Fruit fly (Drosophila melanogaster): Measurements from ENCODE around the gene CG14000.
A peak's percentile ranks its signal among the peaks of the same experiment; 100 is the strongest.

Gene CG14000

DNA sequence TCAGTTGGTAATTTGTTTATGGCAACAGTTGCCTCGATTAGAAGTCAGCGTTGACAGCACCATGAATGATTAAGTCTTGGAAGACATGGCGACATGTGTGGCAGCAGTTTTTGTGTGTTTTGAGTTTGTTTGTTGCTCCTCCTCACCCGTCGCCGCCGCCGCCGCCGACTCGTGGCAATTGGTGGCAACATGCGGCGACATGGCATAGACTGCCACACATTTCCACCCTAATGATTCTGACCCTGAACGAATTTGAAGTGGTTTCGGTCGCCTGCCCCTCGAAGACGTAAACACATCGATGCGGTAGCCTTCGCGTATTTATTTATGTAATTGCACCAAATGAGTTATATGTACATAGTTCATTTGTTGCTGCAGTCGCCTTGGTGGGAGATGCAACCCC, 7.2 kb downstream of the CG14000 start:
- TF ChIP-seq CG17806 (tag; optimal IDR thresholded peaks at IDR 0.05) (no peak), CG8301 (tag; optimal IDR thresholded peaks at IDR 0.05) (no peak), Ets98B (GFP tag; IDR thresholded peaks at IDR 0.05) (no peak), fd96Ca (GFP tag; IDR thresholded peaks at IDR 0.05) (no peak), gl (tag; optimal IDR thresholded peaks at IDR 0.05) (no peak), CG10348 (GFP tag; IDR thresholded peaks at IDR 0.05) (no peak), CG32121 (GFP tag; IDR thresholded peaks at IDR 0.05) (no peak), CG14655 (GFP tag; optimal IDR thresholded peaks at IDR 0.05) (no peak), CG4496 (GFP tag; IDR thresholded peaks at IDR 0.05) (no peak), EcR (GFP tag; optimal IDR thresholded peaks at IDR 0.05) (no peak), CG13204 (GFP tag; optimal IDR thresholded peaks at IDR 0.05) (no peak), Snoo (tag; optimal IDR thresholded peaks at IDR 0.05) (no peak), CG34367 (tag; optimal IDR thresholded peaks at IDR 0.05) (no peak)

DNA sequence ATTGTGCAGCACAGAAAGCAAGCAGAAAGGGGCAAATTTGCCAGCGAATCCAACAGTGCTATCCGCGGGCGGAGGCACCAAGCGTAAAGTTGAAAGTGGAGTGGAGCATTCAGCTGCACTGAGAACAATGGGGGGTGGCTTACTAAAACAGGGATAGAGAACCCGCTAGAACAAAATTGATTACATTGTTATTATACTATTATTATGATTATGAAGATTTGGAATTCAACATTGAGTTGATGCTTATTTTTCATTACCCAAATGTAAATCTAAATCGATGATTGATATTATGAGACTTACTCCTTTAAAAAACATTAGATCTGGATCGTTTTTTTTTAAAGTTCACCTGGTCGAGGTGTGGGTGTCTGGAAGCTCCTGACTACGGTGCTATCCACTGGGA, 8.5 kb downstream of the CG14000 start:
- TF ChIP-seq CG8159 (tag; optimal IDR thresholded peaks at IDR 0.05) (no peak), CG13204 (GFP tag; optimal IDR thresholded peaks at IDR 0.05) (no peak), CG14655 (GFP tag; optimal IDR thresholded peaks at IDR 0.05) (peak; percentile 67), CG32121 (GFP tag; IDR thresholded peaks at IDR 0.05) (no peak), CG17806 (tag; optimal IDR thresholded peaks at IDR 0.05) (no peak), CG4496 (GFP tag; IDR thresholded peaks at IDR 0.05) (0 out of 3 replicates have a peak, but pooled peaks have one; percentile 38), Pif1A (GFP tag; optimal IDR thresholded peaks at IDR 0.05) (no peak), Pif1B (GFP tag; optimal IDR thresholded peaks at IDR 0.05) (no peak), CG34367 (tag; optimal IDR thresholded peaks at IDR 0.05) (no peak), Ets98B (GFP tag; IDR thresholded peaks at IDR 0.05) (no peak), fd96Ca (GFP tag; IDR thresholded peaks at IDR 0.05) (no peak), CG15710 (tag; optimal IDR thresholded peaks at IDR 0.05) (no peak), CG9948 (tag; optimal IDR thresholded peaks at IDR 0.05) (peak; percentile 19), CG8301 (tag; optimal IDR thresholded peaks at IDR 0.05) (peak; percentile 60), gl (tag; optimal IDR thresholded peaks at IDR 0.05) (no peak)

DNA sequence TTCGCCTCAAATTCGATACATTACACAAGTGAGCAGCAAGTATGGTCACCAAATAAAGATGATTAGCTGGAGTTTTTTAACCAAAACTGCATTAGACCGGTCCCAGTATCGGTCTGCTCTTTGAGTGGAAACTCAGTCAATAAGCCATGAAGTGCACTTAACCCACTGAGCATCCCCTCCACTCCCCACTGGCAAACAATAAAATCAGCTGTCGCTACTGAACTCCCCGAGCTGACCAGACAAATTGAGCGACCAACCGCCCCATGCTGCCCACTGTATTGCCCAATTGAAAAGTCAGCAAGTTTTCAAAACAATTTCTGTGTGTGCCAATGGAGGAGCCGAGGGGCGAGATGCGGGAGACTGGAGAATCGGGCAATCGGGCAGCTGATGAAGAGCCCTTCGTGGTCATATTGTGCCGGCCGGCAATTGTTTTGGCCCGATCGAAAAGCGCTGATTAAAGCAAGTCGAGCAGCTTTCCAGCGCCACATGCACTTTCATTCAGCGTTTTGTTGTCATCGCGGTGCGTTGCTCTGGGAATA, 10.8 kb downstream of the CG14000 start:
- TF ChIP-seq CG14655 (GFP tag; optimal IDR thresholded peaks at IDR 0.05) (peak; percentile 21), CG10348 (GFP tag; IDR thresholded peaks at IDR 0.05) (no peak), CG4496 (GFP tag; IDR thresholded peaks at IDR 0.05) (0 out of 3 replicates have a peak, but pooled peaks have one; percentile 26), CG9948 (tag; optimal IDR thresholded peaks at IDR 0.05) (no peak), CG8301 (tag; optimal IDR thresholded peaks at IDR 0.05) (no peak)

DNA sequence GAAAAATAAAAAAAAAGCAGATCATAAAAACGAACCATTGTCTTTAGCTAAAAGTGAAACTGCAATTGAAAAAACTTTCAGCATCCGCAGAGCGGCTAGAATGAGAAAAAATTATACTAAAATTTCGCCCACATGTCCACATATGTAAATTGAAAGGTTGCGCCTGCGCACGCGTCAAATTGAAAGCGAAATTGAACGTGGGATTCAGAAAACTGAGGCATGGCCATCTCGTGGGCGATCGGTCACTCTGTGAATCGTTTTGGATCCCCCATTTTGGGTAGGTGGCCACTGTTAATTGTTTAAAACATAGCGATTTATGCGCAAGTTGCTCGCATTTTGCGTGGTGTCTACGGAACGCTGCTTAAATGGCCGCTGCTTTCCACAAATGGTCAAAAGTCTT, 15.6 kb downstream of the CG14000 start:
- TF ChIP-seq gl (tag; optimal IDR thresholded peaks at IDR 0.05) (no peak), fd96Ca (GFP tag; IDR thresholded peaks at IDR 0.05) (no peak), Ets98B (GFP tag; IDR thresholded peaks at IDR 0.05) (no peak), CG14655 (GFP tag; optimal IDR thresholded peaks at IDR 0.05) (no peak), CG32121 (GFP tag; IDR thresholded peaks at IDR 0.05) (no peak)

DNA sequence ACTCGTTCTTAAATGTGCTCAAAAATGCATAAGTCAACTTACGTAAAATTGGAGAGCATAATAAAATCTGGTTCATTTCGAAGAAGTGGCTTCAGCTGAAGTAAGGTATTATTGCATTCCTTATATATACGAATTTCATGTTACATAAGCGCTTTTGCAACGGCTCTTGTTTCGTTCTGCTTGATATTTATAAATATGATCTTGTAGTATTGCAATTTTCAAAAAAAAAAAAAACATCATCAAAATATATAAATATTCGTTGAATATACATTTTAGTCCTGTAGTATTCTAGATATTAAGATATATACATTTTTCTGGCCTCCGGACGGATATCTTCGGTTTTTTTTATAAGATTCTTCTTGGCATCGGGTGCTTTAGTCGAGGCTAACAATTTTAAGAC, 16.3 kb downstream of the CG14000 start, which contains the start of gene Acp26Aa:
Gene Acp26Aa (minus strand): TSS at position 101 of the 400 bp plus-strand sequence.
- TF ChIP-seq CG12605 (GFP tag; IDR thresholded peaks at IDR 0.05) (no peak), Pif1B (GFP tag; optimal IDR thresholded peaks at IDR 0.05) (no peak), CG14655 (GFP tag; optimal IDR thresholded peaks at IDR 0.05) (no peak), fd96Ca (GFP tag; IDR thresholded peaks at IDR 0.05) (no peak), Ets98B (GFP tag; IDR thresholded peaks at IDR 0.05) (no peak), EcR (GFP tag; optimal IDR thresholded peaks at IDR 0.05) (no peak), CG15710 (tag; optimal IDR thresholded peaks at IDR 0.05) (no peak), CG8159 (tag; optimal IDR thresholded peaks at IDR 0.05) (no peak), CG32121 (GFP tag; IDR thresholded peaks at IDR 0.05) (no peak), gl (tag; optimal IDR thresholded peaks at IDR 0.05) (no peak), CG8301 (tag; optimal IDR thresholded peaks at IDR 0.05) (no peak), rn (GFP tag; IDR thresholded peaks at IDR 0.05) (no peak), CG10348 (GFP tag; IDR thresholded peaks at IDR 0.05) (no peak), CG9948 (tag; optimal IDR thresholded peaks at IDR 0.05) (no peak), CG17806 (tag; optimal IDR thresholded peaks at IDR 0.05) (no peak), CG34367 (tag; optimal IDR thresholded peaks at IDR 0.05) (no peak), Pif1A (GFP tag; optimal IDR thresholded peaks at IDR 0.05) (no peak), Snoo (tag; optimal IDR thresholded peaks at IDR 0.05) (no peak)

DNA sequence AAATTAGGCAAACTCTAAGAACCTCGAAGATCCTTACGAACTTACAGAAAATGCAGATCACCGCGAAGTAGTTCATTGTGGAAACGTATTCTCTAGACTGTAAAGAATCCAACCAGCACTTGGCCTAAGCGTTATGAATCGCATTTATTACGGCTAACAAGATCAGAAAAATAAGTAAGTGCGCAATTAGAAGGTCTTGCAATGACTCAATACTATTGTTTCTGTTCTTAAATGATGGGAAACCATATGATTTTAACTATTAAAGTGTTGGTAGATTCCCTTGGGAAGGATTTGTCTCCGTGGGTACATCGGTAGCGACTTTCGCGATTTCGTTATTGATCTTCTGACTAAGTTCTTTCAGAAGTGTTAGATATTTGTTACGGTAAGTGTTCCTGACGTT, 17.3 kb downstream of the CG14000 start, which contains the start of gene Acp26Ab:
Gene Acp26Ab (minus strand): TSS at position 101 of the 400 bp plus-strand sequence.
- TF ChIP-seq CG9948 (tag; optimal IDR thresholded peaks at IDR 0.05) (no peak), CG32121 (GFP tag; IDR thresholded peaks at IDR 0.05) (no peak), CG14655 (GFP tag; optimal IDR thresholded peaks at IDR 0.05) (no peak), Pif1A (GFP tag; optimal IDR thresholded peaks at IDR 0.05) (no peak), CG17806 (tag; optimal IDR thresholded peaks at IDR 0.05) (no peak), Snoo (tag; optimal IDR thresholded peaks at IDR 0.05) (no peak), CG10348 (GFP tag; IDR thresholded peaks at IDR 0.05) (no peak), Ets98B (GFP tag; IDR thresholded peaks at IDR 0.05) (no peak), CG12605 (GFP tag; IDR thresholded peaks at IDR 0.05) (no peak), CG34367 (tag; optimal IDR thresholded peaks at IDR 0.05) (no peak), EcR (GFP tag; optimal IDR thresholded peaks at IDR 0.05) (no peak), rn (GFP tag; IDR thresholded peaks at IDR 0.05) (no peak), CG8301 (tag; optimal IDR thresholded peaks at IDR 0.05) (no peak), fd96Ca (GFP tag; IDR thresholded peaks at IDR 0.05) (no peak), CG13204 (GFP tag; optimal IDR thresholded peaks at IDR 0.05) (no peak), CG15710 (tag; optimal IDR thresholded peaks at IDR 0.05) (no peak), Pif1B (GFP tag; optimal IDR thresholded peaks at IDR 0.05) (no peak), gl (tag; optimal IDR thresholded peaks at IDR 0.05) (no peak), CG8159 (tag; optimal IDR thresholded peaks at IDR 0.05) (no peak)

All from whole organism, pupa.